Worm (Caenorhabditis elegans) whole organism, early embryonic: ENCODE measurements around the gene F13H8.6.

Experiments used
- B0310.2 ChIP-seq: sonication (generic microtip); optimal IDR thresholded peaks from 2 replicates; lab custom pipeline; 2016; ENCODE audit warnings: mild to moderate bottlenecking, missing genetic modification characterization, missing compliant biosample characterization
- F13C5.2 ChIP-seq: sonication (generic microtip); optimal IDR thresholded peaks from 2 replicates; lab custom pipeline; 2017; ENCODE audit warnings: mild to moderate bottlenecking, missing genetic modification characterization, inconsistent platforms, missing compliant biosample characterization
- aly-1 ChIP-seq: sonication (generic microtip); optimal IDR thresholded peaks from 2 replicates; lab custom pipeline; 2016; ENCODE audit warnings: missing genetic modification characterization, missing compliant biosample characterization
- ama-1 ChIP-seq: fragments of 150-350 bp; optimal IDR thresholded peaks from 2 replicates; lab custom pipeline; 2014
- ceh-13 ChIP-seq: fragments of 200-800 bp; sonication (Bioruptor generic); optimal IDR thresholded peaks from 2 replicates; lab custom pipeline; 2018; ENCODE audit warnings: mild to moderate bottlenecking, missing genetic modification characterization, missing compliant biosample characterization
- ceh-36 ChIP-seq: sonication (generic microtip); optimal IDR thresholded peaks from 2 replicates; lab custom pipeline; 2016; ENCODE audit warnings: missing genetic modification characterization, inconsistent platforms, missing compliant biosample characterization
- ets-7 ChIP-seq: sonication (generic microtip); optimal IDR thresholded peaks from 2 replicates; lab custom pipeline; 2016; ENCODE audit warnings: missing genotype, missing genetic modification characterization, missing compliant biosample characterization
- flt-1 ChIP-seq: fragments of 200-800 bp; sonication (Bioruptor generic); IDR thresholded peaks from 2 replicates; pipeline ENCODE4 v1.3.6; 2022; ENCODE audit warnings: missing genetic modification characterization, missing compliant biosample characterization
- hmbx-1 ChIP-seq: sonication (generic microtip); optimal IDR thresholded peaks from 2 replicates; lab custom pipeline; 2016; ENCODE audit warnings: mild to moderate bottlenecking, missing genetic modification characterization, missing compliant biosample characterization
- hmg-4 ChIP-seq: fragments of 200-800 bp; sonication (Bioruptor generic); optimal IDR thresholded peaks from 2 replicates; lab custom pipeline; 2018; ENCODE audit warnings: mild to moderate bottlenecking, missing genetic modification characterization, missing compliant biosample characterization
- hnd-1 ChIP-seq: sonication (generic microtip); optimal IDR thresholded peaks from 2 replicates; lab custom pipeline; 2016; ENCODE audit warnings: missing genetic modification characterization, missing compliant biosample characterization
- pes-1 ChIP-seq: fragments of 200-800 bp; sonication (Bioruptor generic); IDR thresholded peaks from 2 replicates; pipeline ENCODE4 v1.3.6; 2022; ENCODE audit warnings: missing genetic modification reagents, missing genetic modification characterization, missing compliant biosample characterization
- scrt-1 ChIP-seq: fragments of 200-800 bp; sonication (Bioruptor generic); IDR thresholded peaks from 2 replicates; pipeline ENCODE4 v1.3.6; 2022; ENCODE audit warnings: missing genetic modification characterization, missing compliant biosample characterization
- sea-1 ChIP-seq: fragments of 200-800 bp; sonication (Bioruptor generic); conservative IDR thresholded peaks from 2 replicates; pipeline ENCODE4 v1.3.6; 2022; ENCODE audit warnings: missing genetic modification characterization, missing compliant biosample characterization
- tbx-11 ChIP-seq: fragments of 200-800 bp; sonication (Bioruptor generic); IDR thresholded peaks from 2 replicates; pipeline ENCODE4 v1.3.6; 2022; ENCODE audit warnings: missing genetic modification characterization, missing compliant biosample characterization
- tbx-37 ChIP-seq: fragments of 200-800 bp; sonication (Bioruptor generic); conservative IDR thresholded peaks from 2 replicates; pipeline ENCODE4 v1.3.6; 2022; ENCODE audit warnings: missing genetic modification reagents, missing genetic modification characterization, missing compliant biosample characterization
- tra-4 ChIP-seq: sonication (generic microtip); optimal IDR thresholded peaks from 2 replicates; lab custom pipeline; 2017; ENCODE audit warnings: missing genetic modification characterization, missing compliant biosample characterization

F13H8.6 gene

DNA sequence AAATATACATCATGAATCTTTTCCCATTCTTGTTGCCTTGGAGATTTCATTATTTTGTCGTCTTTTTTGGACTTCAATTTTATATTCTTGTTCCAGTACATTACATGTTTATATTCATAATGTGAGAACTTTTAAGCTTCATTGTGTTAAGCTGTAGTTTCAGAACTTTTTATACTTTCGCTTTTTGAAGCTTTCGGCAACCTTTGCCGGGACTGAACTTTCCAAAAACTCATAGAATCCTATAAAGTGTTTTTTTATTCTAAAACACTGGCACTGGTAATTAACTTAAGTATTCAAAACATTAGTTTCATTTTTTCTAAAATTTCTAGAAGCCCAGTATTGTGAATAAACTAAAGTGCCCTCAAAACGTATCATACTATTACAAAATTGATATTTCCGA, 36.2 kb upstream of the F13H8.6 start, which contains the start of gene C32D5.4:
TSS of gene C32D5.4 (minus strand) at position 101 of the 400 bp plus-strand sequence.
- TF ChIP-seq ets-7 (no peak), aly-1 (tag; lab: Kevin White, UChicago) (no peak), hmg-4 (GFP tag; lab: Kevin White, UChicago) (no peak), pes-1 (GFP tag; lab: Robert Waterston, UW) (no peak), ceh-13 (GFP tag; lab: Kevin White, UChicago) (no peak), tbx-37 (GFP tag; lab: Robert Waterston, UW) (no peak), scrt-1 (GFP tag; lab: Robert Waterston, UW) (no peak), B0310.2 (tag; lab: Kevin White, UChicago) (no peak), sea-1 (GFP tag; lab: Robert Waterston, UW) (no peak), F13C5.2 (no peak), hmbx-1 (tag; lab: Kevin White, UChicago) (no peak), tra-4 (tag; lab: Kevin White, UChicago) (no peak), ceh-36 (tag; lab: Kevin White, UChicago) (no peak), hnd-1 (tag; lab: Kevin White, UChicago) (no peak), ama-1 (no peak), tbx-11 (GFP tag; lab: Robert Waterston, UW) (no peak)

DNA sequence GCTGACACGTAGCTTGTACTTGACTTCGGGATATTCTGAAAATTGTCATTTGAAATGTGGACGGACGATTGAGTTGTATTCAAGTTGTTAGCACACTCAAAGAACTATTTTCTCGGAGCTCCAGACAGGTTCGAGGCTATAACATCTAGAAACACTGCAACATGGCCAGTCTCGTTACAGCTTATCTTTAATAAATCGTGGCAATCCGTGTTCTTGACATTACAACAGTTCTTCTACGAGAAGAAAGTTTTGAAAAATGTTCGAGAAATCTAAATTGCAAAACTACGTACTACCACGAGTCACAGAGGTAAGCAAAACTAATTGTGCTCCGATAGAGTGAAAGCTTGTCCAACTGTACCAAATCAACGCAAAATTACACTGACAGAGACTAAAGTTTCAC, 35.3 kb upstream of the F13H8.6 start:
- TF ChIP-seq ets-7 (no peak), ceh-13 (GFP tag; lab: Kevin White, UChicago) (no peak), hmg-4 (GFP tag; lab: Kevin White, UChicago) (no peak), pes-1 (GFP tag; lab: Robert Waterston, UW) (no peak), scrt-1 (GFP tag; lab: Robert Waterston, UW) (no peak), hnd-1 (tag; lab: Kevin White, UChicago) (no peak), ama-1 (no peak), tra-4 (tag; lab: Kevin White, UChicago) (no peak), tbx-11 (GFP tag; lab: Robert Waterston, UW) (no peak), ceh-36 (tag; lab: Kevin White, UChicago) (no peak), sea-1 (GFP tag; lab: Robert Waterston, UW) (no peak), tbx-37 (GFP tag; lab: Robert Waterston, UW) (no peak), hmbx-1 (tag; lab: Kevin White, UChicago) (no peak), B0310.2 (tag; lab: Kevin White, UChicago) (no peak), aly-1 (tag; lab: Kevin White, UChicago) (no peak)

DNA sequence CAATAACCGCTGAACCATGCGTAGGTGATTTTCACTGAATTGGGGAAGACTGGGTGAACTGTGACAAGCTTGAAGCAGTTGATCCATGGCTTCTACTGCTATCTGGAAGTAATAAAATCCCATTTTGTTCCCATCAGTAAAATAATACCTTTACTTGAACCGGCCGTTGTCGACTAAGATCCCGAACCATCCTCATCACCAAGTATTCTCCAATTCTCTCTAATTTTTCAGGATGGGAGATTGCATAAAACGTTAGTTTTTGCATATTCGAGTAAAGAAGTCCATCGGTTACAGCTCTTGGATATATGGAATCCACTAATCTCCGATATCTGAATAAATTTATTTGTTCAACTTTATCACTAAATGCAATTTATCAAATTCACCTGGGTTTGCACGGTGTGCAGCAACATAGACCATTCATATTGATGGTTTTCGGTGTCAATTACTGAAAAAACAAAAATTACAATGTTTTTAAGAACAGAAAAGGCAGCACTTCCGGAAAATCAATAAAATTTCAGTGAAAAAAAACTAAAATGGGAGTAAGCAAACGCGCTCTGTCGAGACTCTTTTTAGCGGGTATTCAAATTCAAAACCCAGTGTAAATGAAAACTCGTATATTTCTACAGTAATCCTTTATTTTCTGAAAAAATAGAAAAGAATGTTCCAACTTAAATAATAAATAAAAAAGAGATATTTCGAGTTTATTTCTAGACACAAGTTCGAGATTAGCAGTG, 34.1 kb upstream of the F13H8.6 start, which contains the start of gene efr-3:
TSS of gene efr-3 (minus strand) at position 505 of the 734 bp plus-strand sequence.
- TF ChIP-seq tra-4 (tag; lab: Kevin White, UChicago) (no peak), hnd-1 (tag; lab: Kevin White, UChicago) (no peak), pes-1 (GFP tag; lab: Robert Waterston, UW) (no peak), F13C5.2 (no peak), tbx-11 (GFP tag; lab: Robert Waterston, UW) (no peak), aly-1 (tag; lab: Kevin White, UChicago) (no peak), sea-1 (GFP tag; lab: Robert Waterston, UW) (no peak), B0310.2 (tag; lab: Kevin White, UChicago) (no peak), ama-1 (no peak), ceh-36 (tag; lab: Kevin White, UChicago) (no peak), hmbx-1 (tag; lab: Kevin White, UChicago) (no peak), tbx-37 (GFP tag; lab: Robert Waterston, UW) (no peak), hmg-4 (GFP tag; lab: Kevin White, UChicago) (no peak), flt-1 (GFP tag; lab: Robert Waterston, UW) (no peak), ets-7 (no peak)

DNA sequence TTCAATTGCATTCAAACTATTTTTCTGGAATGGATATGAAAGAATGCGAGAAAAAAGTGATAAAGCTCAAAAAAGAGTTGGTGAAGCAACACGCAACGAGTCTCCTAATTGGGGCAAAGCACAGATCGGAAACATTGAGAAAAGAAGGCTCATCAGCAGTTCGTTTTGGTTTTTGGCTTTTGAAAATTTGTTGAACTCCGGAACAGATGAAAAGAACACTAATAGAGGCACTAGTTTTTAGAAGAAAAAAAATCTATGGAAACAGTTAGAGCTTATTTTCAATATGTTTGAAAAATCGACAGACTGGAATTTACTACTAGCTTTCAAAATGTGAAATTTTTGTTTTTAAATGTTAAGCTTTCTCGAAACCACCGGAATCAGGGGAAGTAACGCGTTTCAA, 25.1 kb upstream of the F13H8.6 start:
- no peak for TF ChIP-seq B0310.2 (tag; lab: Kevin White, UChicago)
- TF ChIP-seq sea-1 (GFP tag; lab: Robert Waterston, UW): no peak
- TF ChIP-seq hmbx-1 (tag; lab: Kevin White, UChicago): no peak
- TF ChIP-seq flt-1 (GFP tag; lab: Robert Waterston, UW): no peak
- TF ChIP-seq tbx-11 (GFP tag; lab: Robert Waterston, UW): no peak
- no peak for TF ChIP-seq ceh-13 (GFP tag; lab: Kevin White, UChicago)
- TF ChIP-seq ets-7: no peak
- no peak for TF ChIP-seq pes-1 (GFP tag; lab: Robert Waterston, UW)
- TF ChIP-seq hmg-4 (GFP tag; lab: Kevin White, UChicago): no peak
- no peak for TF ChIP-seq aly-1 (tag; lab: Kevin White, UChicago)
- TF ChIP-seq tbx-37 (GFP tag; lab: Robert Waterston, UW): no peak
- no peak for TF ChIP-seq ceh-36 (tag; lab: Kevin White, UChicago)
- TF ChIP-seq ama-1: no peak
- TF ChIP-seq scrt-1 (GFP tag; lab: Robert Waterston, UW): no peak
- TF ChIP-seq F13C5.2: no peak
- no peak for TF ChIP-seq tra-4 (tag; lab: Kevin White, UChicago)

DNA sequence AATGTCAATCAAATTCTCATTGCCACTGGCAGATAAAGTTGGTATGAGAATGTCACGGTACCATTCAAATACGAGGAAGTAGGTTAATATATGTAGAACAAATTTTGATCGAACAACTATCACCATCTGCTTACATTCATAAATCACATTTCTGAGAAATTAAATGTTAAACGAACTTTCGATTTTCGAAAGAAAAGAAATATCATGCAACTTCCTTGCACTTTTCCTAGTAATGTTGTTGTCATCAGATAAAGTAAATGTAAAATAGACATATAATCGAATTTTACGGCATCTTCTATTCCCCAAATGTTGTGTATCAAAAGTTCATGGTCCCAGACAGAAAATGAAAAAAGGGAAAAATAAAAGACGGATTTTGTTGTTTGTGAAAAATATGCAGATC, 24.7 kb upstream of the F13H8.6 start:
- TF ChIP-seq ama-1 (no peak), flt-1 (GFP tag; lab: Robert Waterston, UW) (no peak), B0310.2 (tag; lab: Kevin White, UChicago) (no peak), ets-7 (no peak), sea-1 (GFP tag; lab: Robert Waterston, UW) (no peak), hmg-4 (GFP tag; lab: Kevin White, UChicago) (no peak), tbx-11 (GFP tag; lab: Robert Waterston, UW) (no peak), ceh-36 (tag; lab: Kevin White, UChicago) (no peak), tbx-37 (GFP tag; lab: Robert Waterston, UW) (no peak), F13C5.2 (no peak), aly-1 (tag; lab: Kevin White, UChicago) (no peak), scrt-1 (GFP tag; lab: Robert Waterston, UW) (no peak), ceh-13 (GFP tag; lab: Kevin White, UChicago) (no peak)

DNA sequence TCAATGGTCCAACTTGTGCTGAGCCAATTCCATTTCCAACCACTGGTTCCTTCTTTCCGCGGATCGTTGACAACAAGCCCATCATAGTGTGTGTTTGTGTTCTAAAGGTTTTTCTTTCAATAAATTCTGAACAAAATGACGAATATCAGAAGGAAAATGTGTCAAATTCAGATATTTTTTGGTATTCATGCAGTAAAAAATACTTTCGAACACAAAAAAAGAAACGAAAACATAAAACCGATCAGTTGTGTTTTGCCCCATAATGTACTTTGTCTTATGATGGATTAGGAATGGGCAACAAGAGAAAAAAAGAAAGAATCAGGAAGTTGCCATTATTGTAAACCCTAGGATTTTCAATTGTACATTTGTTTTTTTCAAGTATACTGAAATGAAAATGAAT, 22.4 kb upstream of the F13H8.6 start, which contains the start of gene glb-10:
TSS of gene glb-10 (minus strand) at position 101 of the 400 bp plus-strand sequence.
- TF ChIP-seq ceh-13 (GFP tag; lab: Kevin White, UChicago) (no peak), B0310.2 (tag; lab: Kevin White, UChicago) (no peak), pes-1 (GFP tag; lab: Robert Waterston, UW) (no peak)
